Worm (Caenorhabditis elegans) whole organism, dauer: ENCODE results near the gene R09F10.3.
"Not testable (repeated sequence)": the region's sequence is repeated elsewhere in the genome, so short reads cannot be mapped to it uniquely, and the experiment has no call there.

Experiments
- unc-62 ChIP-seq: sonication (generic microtip); optimal IDR thresholded peaks from 2 replicates; lab custom pipeline; 2017; ENCODE audit warnings: missing biosample characterization, missing genetic modification reagents, missing genetic modification characterization

R09F10.3 gene

DNA sequence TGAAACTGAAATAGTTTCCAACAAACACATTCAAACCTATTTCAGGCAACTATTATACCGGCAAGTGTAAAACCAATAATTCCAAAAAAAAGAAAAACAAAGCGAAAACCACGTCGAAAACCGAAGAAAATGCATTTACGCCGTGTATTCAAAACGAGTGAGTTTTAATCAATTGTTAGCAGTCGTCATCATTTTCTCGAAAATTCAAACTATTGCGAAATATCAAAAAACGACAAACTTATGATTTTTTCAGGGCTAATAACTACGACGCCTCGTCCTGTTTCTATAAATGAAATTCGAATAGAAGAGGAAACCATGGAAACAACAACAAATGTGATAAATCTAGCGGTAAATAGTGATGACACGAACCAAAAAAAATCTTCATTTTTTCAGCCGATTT is 8.3 kb upstream of the R09F10.3 start:
- TF ChIP-seq unc-62, result no peak

- no peak for TF ChIP-seq unc-62
These were observed 7.6 kb upstream of the R09F10.3 start, which contains the start of gene sec-16A.2 for ce11 chrX:8286740-8287299. Gene sec-16A.2, plus strand, starts transcription at chrX:8287249.

DNA sequence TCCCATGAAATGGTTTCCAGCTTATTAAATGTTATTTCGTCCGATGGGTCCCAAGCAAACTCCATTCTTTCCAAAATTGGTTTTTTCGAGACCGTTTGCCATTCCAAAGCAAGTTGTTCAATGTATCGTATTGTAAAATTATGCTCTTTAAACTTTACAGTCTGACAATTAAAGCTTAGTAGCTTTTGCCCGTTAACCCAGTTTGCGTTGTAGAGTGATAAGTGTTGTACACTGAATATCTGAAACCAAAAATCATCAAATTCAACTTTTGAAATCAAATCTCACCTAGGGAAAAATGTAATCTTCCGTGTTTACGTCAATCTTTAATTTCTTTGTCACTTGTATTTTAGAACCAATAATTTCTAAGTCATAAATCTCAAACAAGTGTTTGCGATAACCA is 2.9 kb downstream of the R09F10.3 start:
- TF ChIP-seq unc-62, result no peak

ce11 chrX:8299554-8299953 is 5.1 kb downstream of the R09F10.3 start, which contains the start of gene ced-13:
Gene ced-13, minus strand, starts transcription at chrX:8299654.
- TF ChIP-seq unc-62, result no peak

ce11 chrX:8302299-8302698 is 7.9 kb downstream of the R09F10.3 start, which contains the start of gene inx-5:
Gene inx-5, minus strand, starts transcription at chrX:8302399.
- TF ChIP-seq unc-62, result no peak

- TF ChIP-seq unc-62, result no peak
These were observed 8.4 kb downstream of the R09F10.3 start for ce11 chrX:8302803-8303202.

ce11 chrX:8307600-8307999 is 13.2 kb downstream of the R09F10.3 start, which contains the start of gene R09F10.5:
Gene R09F10.5, minus strand, starts transcription at chrX:8307700.
- TF ChIP-seq unc-62, result no peak

DNA sequence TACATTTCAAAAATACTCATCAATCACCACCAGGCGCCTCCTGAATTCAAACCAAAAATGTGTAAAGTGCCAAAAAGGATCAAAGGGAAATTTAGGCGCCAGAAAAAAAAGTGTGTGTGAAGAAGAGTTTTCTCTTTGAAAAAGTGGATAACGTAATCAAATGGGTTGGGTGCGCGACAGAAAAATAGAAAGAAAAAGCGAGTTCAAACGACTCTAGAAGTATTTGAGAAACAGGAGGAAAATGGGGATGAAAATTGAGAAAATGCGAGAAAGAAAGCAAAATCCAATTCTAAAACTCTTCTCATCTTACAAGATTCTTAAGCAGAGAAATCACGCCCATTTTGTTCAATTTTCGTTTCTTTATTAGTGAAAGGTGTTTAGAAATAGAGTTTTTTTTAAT is 14.1 kb downstream of the R09F10.3 start:
- TF ChIP-seq unc-62, result no peak

- TF ChIP-seq unc-62, result no peak
These were observed 16.3 kb downstream of the R09F10.3 start for ce11 chrX:8310747-8311146.

- no peak for TF ChIP-seq unc-62
These were observed 17.2 kb downstream of the R09F10.3 start for ce11 chrX:8311590-8311989.

- no peak for TF ChIP-seq unc-62
These were observed 24.5 kb downstream of the R09F10.3 start, which contains the start of gene srh-11 for ce11 chrX:8318950-8319349. Gene srh-11, minus strand, starts transcription at chrX:8319050.

DNA sequence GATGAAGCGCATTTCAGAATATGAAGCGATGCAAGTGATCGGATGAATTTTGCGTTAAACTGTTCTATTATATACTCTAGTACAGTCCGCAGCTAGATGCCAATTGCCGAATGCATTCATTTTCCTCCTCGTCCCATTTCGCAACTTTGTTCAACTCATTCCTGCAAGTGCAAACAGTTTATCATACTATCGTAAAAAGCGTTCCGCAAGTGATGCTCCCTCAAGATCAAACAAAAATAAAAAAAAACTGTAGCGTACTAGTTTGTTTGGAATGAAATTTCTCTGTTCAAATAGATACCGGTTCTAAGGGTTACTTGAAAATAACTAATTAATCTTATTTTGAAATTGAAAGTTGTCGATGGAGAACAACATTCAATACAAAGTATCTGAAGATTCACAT is 26.5 kb downstream of the R09F10.3 start, which contains the start of gene pqn-57:
Gene pqn-57, minus strand, starts transcription at position 101 of the 400 bp plus-strand sequence.
- no peak for TF ChIP-seq unc-62

ce11 chrX:8321811-8322210 is 27.4 kb downstream of the R09F10.3 start, which contains the start of gene abu-9:
Gene abu-9, plus strand, starts transcription at chrX:8322111.
- TF ChIP-seq unc-62, result not testable (repeated sequence)

- no peak for TF ChIP-seq unc-62
These were observed 28.9 kb downstream of the R09F10.3 start, which contains the start of gene R09F10.1 for ce11 chrX:8323371-8323770. Gene R09F10.1, plus strand, starts transcription at chrX:8323592.

DNA sequence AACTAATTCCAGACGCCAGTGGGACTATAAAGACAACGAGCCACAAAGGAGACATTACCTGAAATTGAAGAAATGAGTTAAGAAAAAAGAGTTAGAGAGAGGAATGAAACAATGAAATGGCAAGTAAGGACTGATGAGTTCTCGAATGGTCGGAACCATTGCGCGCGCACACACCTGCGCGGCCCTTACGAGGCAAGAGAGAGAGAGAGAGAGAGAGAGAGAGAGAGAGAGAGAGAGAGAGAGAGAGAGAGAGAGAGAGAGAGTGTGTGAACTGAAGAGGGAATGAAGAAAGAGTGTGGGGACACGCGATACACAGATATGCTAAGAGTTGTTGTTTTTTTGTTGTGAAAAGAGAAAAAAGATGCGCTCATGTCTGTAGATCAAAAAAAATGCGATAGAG is 32.0 kb downstream of the R09F10.3 start, which contains the start of gene R09F10.8:
Gene R09F10.8, minus strand, starts transcription at position 58 of the 400 bp plus-strand sequence.
- no peak for TF ChIP-seq unc-62

ce11 chrX:8327800-8328199 is 33.4 kb downstream of the R09F10.3 start, which contains the start of gene F55E10.4:
Gene F55E10.4, minus strand, starts transcription at chrX:8327900.
- no peak for TF ChIP-seq unc-62

DNA sequence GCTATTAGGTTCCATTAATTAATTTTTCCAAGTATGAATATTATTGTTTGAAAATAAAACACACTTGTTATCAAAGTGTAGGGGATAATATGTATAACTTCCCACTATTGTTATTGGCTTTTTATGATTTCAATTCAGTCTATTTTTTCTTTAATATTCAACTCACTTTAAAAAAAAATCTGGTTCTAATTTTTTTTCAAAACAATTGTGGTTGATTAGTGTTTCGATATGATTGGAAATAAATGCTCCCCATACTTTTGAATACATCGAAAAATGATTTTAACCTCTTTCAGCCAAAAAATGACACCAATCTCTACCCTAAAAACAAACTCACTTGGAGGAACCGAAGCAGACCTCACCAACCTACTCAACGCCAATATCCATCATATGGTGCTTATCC is 46.0 kb downstream of the R09F10.3 start, which contains the start of gene F55E10.2:
Gene F55E10.2, plus strand, starts transcription at position 301 of the 400 bp plus-strand sequence.
- no peak for TF ChIP-seq unc-62

DNA sequence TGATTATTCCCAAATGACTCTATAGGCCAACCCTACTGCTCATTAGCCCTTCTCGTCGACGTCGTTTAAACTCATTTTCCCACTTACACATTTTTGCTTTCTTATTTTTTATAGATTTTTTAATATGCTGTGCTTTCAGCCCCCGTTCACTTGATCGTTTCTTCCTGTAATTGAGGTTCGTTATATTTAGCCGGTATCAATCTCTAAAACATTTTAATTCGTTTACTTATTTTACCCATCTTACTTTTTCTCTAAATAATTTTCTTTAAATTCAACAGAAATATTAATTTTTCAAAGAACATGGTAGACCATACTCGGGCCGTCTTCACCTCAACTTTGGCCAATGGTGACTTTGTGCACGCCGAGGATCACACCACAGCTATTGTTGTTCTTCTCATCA is 47.2 kb downstream of the R09F10.3 start, which contains the start of gene F55E10.1:
Gene F55E10.1, plus strand, starts transcription at position 301 of the 400 bp plus-strand sequence.
- TF ChIP-seq unc-62, result no peak
